Worm (Caenorhabditis elegans) whole organism, L4 larva: ENCODE data around the gene atad-3.

Experiments
- F10B5.3 ChIP-seq: sonication (generic microtip); optimal IDR thresholded peaks from 2 replicates; lab custom pipeline; 2016; ENCODE audit warnings: mild to moderate bottlenecking, missing genetic modification characterization, missing compliant biosample characterization
- F37D6.2 ChIP-seq: sonication (generic microtip); optimal IDR thresholded peaks from 2 replicates; lab custom pipeline; 2016; ENCODE audit warnings: mild to moderate bottlenecking, missing genetic modification characterization, missing compliant biosample characterization
- F44E2.7 ChIP-seq: fragments of 200-800 bp; sonication (Bioruptor generic); IDR thresholded peaks from 2 replicates; pipeline ENCODE4 v2.1.2; 2022; ENCODE audit warnings: missing genetic modification characterization, missing compliant biosample characterization
- F49E8.2 ChIP-seq: sonication (generic microtip); optimal IDR thresholded peaks from 2 replicates; lab custom pipeline; 2016; ENCODE audit warnings: missing compliant biosample characterization, mild to moderate bottlenecking, missing genetic modification characterization, borderline replicate concordance
- T20F7.1 ChIP-seq: fragments of 200-800 bp; sonication (Bioruptor generic); optimal IDR thresholded peaks from 2 replicates; lab custom pipeline; 2018; ENCODE audit warnings: mild to moderate bottlenecking, missing genetic modification characterization, missing compliant biosample characterization
- Y105C5A.15 ChIP-seq: fragments of 200-800 bp; sonication (Bioruptor generic); IDR thresholded peaks from 2 replicates; pipeline ENCODE4 v1.3.6; 2022; ENCODE audit warnings: missing genetic modification characterization, missing compliant biosample characterization
- Y48G9A.11 ChIP-seq: fragments of 200-800 bp; sonication (Bioruptor generic); IDR thresholded peaks from 2 replicates; pipeline ENCODE4 v1.3.6; 2022; ENCODE audit warnings: missing genetic modification reagents, missing genetic modification characterization, missing compliant biosample characterization
- Y75B8A.6 ChIP-seq: fragments of 200-800 bp; sonication (Bioruptor generic); IDR thresholded peaks from 2 replicates; pipeline ENCODE4 v1.3.6; 2022; ENCODE audit warnings: missing genetic modification reagents, missing genetic modification characterization, missing compliant biosample characterization
- ZK337.2 ChIP-seq: fragments of 200-800 bp; sonication (Bioruptor generic); IDR thresholded peaks from 2 replicates; pipeline ENCODE4 v1.3.6; 2022; ENCODE audit warnings: missing genetic modification reagents, missing genetic modification characterization, missing compliant biosample characterization
- aha-1 ChIP-seq: fragments of 150-350 bp; peaks from one replicate; lab custom pipeline; 2014; ENCODE audit warnings: missing biosample characterization, missing genetic modification characterization
- aly-2 ChIP-seq: sonication (generic microtip); optimal IDR thresholded peaks from 2 replicates; lab custom pipeline; 2018; ENCODE audit warnings: missing biosample characterization, missing genetic modification characterization
- attf-4 ChIP-seq: sonication (generic microtip); optimal IDR thresholded peaks from 3 replicates; lab custom pipeline; 2017; ENCODE audit warnings: missing biosample characterization, missing genetic modification characterization
- ceh-44 ChIP-seq: fragments of 200-800 bp; sonication (Bioruptor generic); IDR thresholded peaks from 2 replicates; pipeline ENCODE4 v1.3.6; 2022; ENCODE audit warnings: missing genetic modification reagents, missing genetic modification characterization, missing compliant biosample characterization
- ceh-82 ChIP-seq: sonication (generic microtip); optimal IDR thresholded peaks from 2 replicates; lab custom pipeline; 2017; ENCODE audit warnings: missing biosample characterization, missing genetic modification characterization
- ces-1 ChIP-seq: fragments of 150-350 bp; sonication (generic microtip); optimal IDR thresholded peaks from 4 replicates; lab custom pipeline; 2014; ENCODE audit warnings: missing biosample characterization, missing genetic modification reagents, missing genetic modification characterization
- ctbp-1 ChIP-seq: fragments of 200-800 bp; sonication (Bioruptor generic); IDR thresholded peaks from 2 replicates; pipeline ENCODE4 v1.3.6; 2022; ENCODE audit warnings: missing genetic modification reagents, missing genetic modification characterization, missing compliant biosample characterization
- daf-16 ChIP-seq, 3 experiments: sonication (generic microtip); optimal IDR thresholded peaks; 2 replicates each; lab custom pipeline; 2016 to 2017; ENCODE audit warnings: missing genetic modification characterization in 3 of 3, missing genetic modification reagents in 3 of 3, mild to moderate bottlenecking in 2 of 3, missing compliant biosample characterization in 2 of 3, missing biosample characterization in 1 of 3, moderate library complexity in 1 of 3
- daf-19 ChIP-seq: fragments of 200-800 bp; sonication (Bioruptor generic); conservative IDR thresholded peaks from 2 replicates; pipeline ENCODE4 v1.3.6; 2022; ENCODE audit warnings: missing genetic modification characterization, missing compliant biosample characterization
- dmd-9 ChIP-seq: fragments of 200-800 bp; sonication (Bioruptor generic); IDR thresholded peaks from 2 replicates; pipeline ENCODE4 v1.3.6; 2022; ENCODE audit warnings: missing genetic modification reagents, missing genetic modification characterization, missing compliant biosample characterization
- dpl-1 ChIP-seq: fragments of 150-350 bp; optimal IDR thresholded peaks from 2 replicates; lab custom pipeline; 2014; ENCODE audit warnings: missing biosample characterization, missing genetic modification reagents, missing genetic modification characterization
- duxl-1 ChIP-seq: sonication (generic microtip); optimal IDR thresholded peaks from 2 replicates; lab custom pipeline; 2016; ENCODE audit warnings: mild to moderate bottlenecking, missing genetic modification characterization, moderate library complexity, missing compliant biosample characterization; ENCODE audit not compliant: poor library complexity
- fos-1 ChIP-seq: fragments of 150-350 bp; optimal IDR thresholded peaks from 2 replicates; lab custom pipeline; 2014; ENCODE audit warnings: missing biosample characterization, missing genetic modification characterization
- hif-1 ChIP-seq, 2 experiments: sonication (generic microtip); optimal IDR thresholded peaks; 2 replicates each; lab custom pipeline; 2016 to 2017; ENCODE audit warnings: missing compliant biosample characterization in 2 of 2, missing genetic modification characterization in 2 of 2, missing genetic modification reagents in 2 of 2, missing genotype in 2 of 2, mild to moderate bottlenecking in 1 of 2
- hlh-11 ChIP-seq: fragments of 200-800 bp; sonication (Bioruptor generic); optimal IDR thresholded peaks from 2 replicates; lab custom pipeline; 2018; ENCODE audit warnings: mild to moderate bottlenecking, missing genetic modification characterization, missing compliant biosample characterization
- hmg-1.1 ChIP-seq: fragments of 200-800 bp; sonication (Bioruptor generic); IDR thresholded peaks from 2 replicates; pipeline ENCODE4 v1.3.6; 2022; ENCODE audit warnings: missing genetic modification reagents, missing genetic modification characterization, missing compliant biosample characterization
- jun-1 ChIP-seq: fragments of 150-350 bp; optimal IDR thresholded peaks from 2 replicates; lab custom pipeline; 2014; ENCODE audit warnings: missing biosample characterization, missing genetic modification reagents, missing genetic modification characterization
- lin-13 ChIP-seq: fragments of 150-350 bp; optimal IDR thresholded peaks from 2 replicates; lab custom pipeline; 2014; ENCODE audit warnings: missing biosample characterization, missing genetic modification reagents, missing genetic modification characterization
- lin-15B ChIP-seq: fragments of 150-350 bp; sonication (generic microtip); optimal IDR thresholded peaks from 3 replicates; lab custom pipeline; 2014; ENCODE audit warnings: missing biosample characterization, missing genetic modification characterization
- lin-38 ChIP-seq: fragments of 200-800 bp; sonication (Bioruptor generic); IDR thresholded peaks from 2 replicates; pipeline ENCODE4 v1.3.6; 2022; ENCODE audit warnings: missing genetic modification reagents, missing genetic modification characterization, missing compliant biosample characterization
- lir-3 ChIP-seq: sonication (generic microtip); optimal IDR thresholded peaks from 2 replicates; lab custom pipeline; 2016; ENCODE audit warnings: mild to moderate bottlenecking, missing genetic modification characterization, missing compliant biosample characterization
- madf-9 ChIP-seq: fragments of 200-800 bp; sonication (Bioruptor generic); conservative IDR thresholded peaks from 2 replicates; pipeline ENCODE4 v1.3.6; 2022; ENCODE audit warnings: missing genetic modification reagents, missing genetic modification characterization, missing compliant biosample characterization
- mdl-1 ChIP-seq, 2 experiments: fragments of 150-350 bp in 1 of 2; sonication (generic microtip) in 1 of 2; optimal IDR thresholded peaks; 2 replicates each; lab custom pipeline; 2014 to 2017; ENCODE audit warnings: missing biosample characterization in 2 of 2, missing genetic modification characterization in 2 of 2
- mep-1 ChIP-seq: fragments of 150-350 bp; sonication (generic microtip); optimal IDR thresholded peaks from 3 replicates; lab custom pipeline; 2014; ENCODE audit warnings: missing biosample characterization, missing genetic modification characterization
- mes-2 ChIP-seq: sonication (generic microtip); optimal IDR thresholded peaks from 2 replicates; lab custom pipeline; 2016; ENCODE audit warnings: missing genotype, mild to moderate bottlenecking, missing genetic modification characterization, missing compliant biosample characterization; ENCODE audit not compliant: poor library complexity, severe bottlenecking
- nhr-111 ChIP-seq: fragments of 200-800 bp; sonication (Bioruptor generic); optimal IDR thresholded peaks from 2 replicates; lab custom pipeline; 2018; ENCODE audit warnings: mild to moderate bottlenecking, missing genetic modification characterization, missing compliant biosample characterization
- nhr-237 ChIP-seq: sonication (generic microtip); optimal IDR thresholded peaks from 2 replicates; lab custom pipeline; 2017; ENCODE audit warnings: missing biosample characterization, missing genetic modification characterization
- nhr-41 ChIP-seq: fragments of 200-800 bp; sonication (Bioruptor generic); IDR thresholded peaks from 2 replicates; pipeline ENCODE4 v1.3.6; 2022; ENCODE audit warnings: missing genetic modification reagents, missing genetic modification characterization, missing compliant biosample characterization
- nhr-48 ChIP-seq: sonication (generic microtip); optimal IDR thresholded peaks from 2 replicates; lab custom pipeline; 2016; ENCODE audit warnings: mild to moderate bottlenecking, missing genetic modification characterization, missing compliant biosample characterization
- nhr-6 ChIP-seq: fragments of 150-350 bp; optimal IDR thresholded peaks from 2 replicates; lab custom pipeline; 2014; ENCODE audit warnings: missing biosample characterization, missing genetic modification characterization
- nhr-76 ChIP-seq: fragments of 150-350 bp; optimal IDR thresholded peaks from 2 replicates; lab custom pipeline; 2014; ENCODE audit warnings: missing biosample characterization, missing genetic modification characterization
- skn-1 ChIP-seq: fragments of 150-350 bp; optimal IDR thresholded peaks from 2 replicates; lab custom pipeline; 2014; ENCODE audit warnings: missing biosample characterization, missing genetic modification characterization
- snpc-1.2 ChIP-seq: fragments of 200-800 bp; sonication (Bioruptor generic); IDR thresholded peaks from 2 replicates; pipeline ENCODE4 v1.3.6; 2022; ENCODE audit warnings: missing genetic modification reagents, missing genetic modification characterization, missing compliant biosample characterization
- tag-97 ChIP-seq: fragments of 200-800 bp; sonication (Bioruptor generic); IDR thresholded peaks from 2 replicates; pipeline ENCODE4 v1.3.6; 2022; ENCODE audit warnings: missing genetic modification characterization, missing compliant biosample characterization
- unc-130 ChIP-seq: sonication (generic microtip); optimal IDR thresholded peaks from 2 replicates; lab custom pipeline; 2016; ENCODE audit warnings: missing genetic modification reagents, missing genetic modification characterization, missing compliant biosample characterization
- vab-7 ChIP-seq: fragments of 200-800 bp; sonication (Bioruptor generic); IDR thresholded peaks from 2 replicates; pipeline ENCODE4 v1.3.6; 2022; ENCODE audit warnings: missing genetic modification reagents, missing genetic modification characterization, missing compliant biosample characterization
- zag-1 ChIP-seq: fragments of 150-350 bp; optimal IDR thresholded peaks from 2 replicates; lab custom pipeline; 2014; ENCODE audit warnings: missing biosample characterization, missing genetic modification characterization
- zfp-2 ChIP-seq: sonication (generic microtip); optimal IDR thresholded peaks from 2 replicates; lab custom pipeline; 2016; ENCODE audit warnings: mild to moderate bottlenecking, missing genetic modification characterization, missing compliant biosample characterization
- zfp-3 ChIP-seq: fragments of 200-800 bp; sonication (Bioruptor generic); conservative IDR thresholded peaks from 2 replicates; pipeline ENCODE4 v1.3.6; 2022; ENCODE audit warnings: missing genetic modification reagents, missing genetic modification characterization, missing compliant biosample characterization
- ztf-11 ChIP-seq: fragments of 150-350 bp; optimal IDR thresholded peaks from 2 replicates; lab custom pipeline; 2014; ENCODE audit warnings: missing biosample characterization, missing genetic modification characterization
- ztf-7 ChIP-seq: fragments of 150-350 bp; optimal IDR thresholded peaks from 2 replicates; lab custom pipeline; 2014; ENCODE audit warnings: missing biosample characterization, missing genetic modification characterization

atad-3 gene

ce11 chrII:10248355-10249041, at the start of gene atad-3:
atad-3 (plus strand) TSS chrII:10248991.
- TF ChIP-seq nhr-111 (GFP tag; lab: Kevin White, UChicago): no peak
- peak; percentile 12 for TF ChIP-seq nhr-6 (tag; lab: Kevin White, UChicago)
- no peak for TF ChIP-seq skn-1 (tag; lab: Kevin White, UChicago)
- peak; percentile 85 for TF ChIP-seq snpc-1.2 (GFP tag; lab: Robert Waterston, UW)
- TF ChIP-seq daf-16 (GFP tag; optimal IDR thresholded peaks at IDR 0.05; lab: Kevin White, UChicago): peak in 1 of 2 experiments; percentile 37
- peak; percentile 24 for TF ChIP-seq daf-16 (tag; optimal IDR thresholded peaks at IDR 0.05; lab: Kevin White, UChicago)
- peak; percentile 67 for TF ChIP-seq duxl-1 (tag; lab: Kevin White, UChicago)
- TF ChIP-seq Y105C5A.15: peak; percentile 59; the same call in 1 of the 2 replicates
- no peak for TF ChIP-seq fos-1 (tag; lab: Kevin White, UChicago)
- TF ChIP-seq mep-1: peak; percentile 92
- peak; percentile 98 for TF ChIP-seq mes-2
- TF ChIP-seq nhr-237: no peak
- 0 out of 2 replicates have a peak, but pooled peaks have one; percentile 69 for TF ChIP-seq nhr-41 (GFP tag; lab: Robert Waterston, UW)
- TF ChIP-seq lin-15B (tag; lab: Kevin White, UChicago): peak; percentile 33
- no peak for TF ChIP-seq F10B5.3 (tag; lab: Kevin White, UChicago)
- TF ChIP-seq dpl-1 (GFP tag; lab: Kevin White, UChicago): peak; percentile 76
- peak; percentile 81; the same call in 1 of the 2 replicates for TF ChIP-seq daf-19 (GFP tag; lab: Robert Waterston, UW)
- TF ChIP-seq F49E8.2 (tag; lab: Kevin White, UChicago): peak; percentile 7
- no peak for TF ChIP-seq ztf-7 (tag; lab: Kevin White, UChicago)
- TF ChIP-seq zag-1 (tag; lab: Kevin White, UChicago): no peak
- peak; percentile 90 for TF ChIP-seq aha-1 (tag; lab: Kevin White, UChicago)
- peak; percentile 97 for TF ChIP-seq dmd-9
- TF ChIP-seq ces-1: no peak
- no peak for TF ChIP-seq attf-4 (tag; lab: Kevin White, UChicago)
- TF ChIP-seq madf-9: peak; percentile 93
- TF ChIP-seq ZK337.2 (GFP tag; lab: Robert Waterston, UW): peak; percentile 98
- TF ChIP-seq T20F7.1 (GFP tag; lab: Kevin White, UChicago): no peak
- TF ChIP-seq lir-3 (tag; lab: Kevin White, UChicago): peak; percentile 26
- peak; percentile 71 for TF ChIP-seq lin-13
- TF ChIP-seq hlh-11 (tag; lab: Kevin White, UChicago): peak; percentile 79
- peak; percentile 98 for TF ChIP-seq hmg-1.1
- no peak for TF ChIP-seq ztf-11
- peak; percentile 46 for TF ChIP-seq nhr-48
- 0 out of 2 replicates have a peak, but pooled peaks have one; percentile 66 for TF ChIP-seq tag-97 (GFP tag; lab: Robert Waterston, UW)
- peak; percentile 94 for TF ChIP-seq ctbp-1 (GFP tag; lab: Robert Waterston, UW)
- TF ChIP-seq unc-130 (GFP tag; lab: Kevin White, UChicago): peak; percentile 77
- TF ChIP-seq nhr-76 (tag; lab: Kevin White, UChicago): no peak
- peak; percentile 99 for TF ChIP-seq vab-7 (GFP tag; lab: Robert Waterston, UW)
- TF ChIP-seq zfp-2: peak; percentile 41
- TF ChIP-seq F37D6.2 (tag; lab: Kevin White, UChicago): peak; percentile 81
- peak in 1 of 2 experiments; percentile 48 for TF ChIP-seq mdl-1 (tag; optimal IDR thresholded peaks at IDR 0.05; lab: Kevin White, UChicago)
- peak; percentile 88 for TF ChIP-seq Y48G9A.11 (GFP tag; lab: Robert Waterston, UW)
- TF ChIP-seq zfp-3: peak; percentile 92
- no peak for TF ChIP-seq aly-2 (tag; lab: Kevin White, UChicago)
- peak; percentile 96 for TF ChIP-seq Y75B8A.6 (GFP tag; lab: Robert Waterston, UW)
- TF ChIP-seq lin-38 (GFP tag; lab: Robert Waterston, UW): peak; percentile 95
- peak in 1 of 2 experiments; percentile 92 for TF ChIP-seq hif-1 (tag; optimal IDR thresholded peaks at IDR 0.05; lab: Kevin White, UChicago)
- TF ChIP-seq ceh-44 (GFP tag; lab: Robert Waterston, UW): peak; percentile 98
- 0 out of 2 replicates have a peak, but pooled peaks have one; percentile 39 for TF ChIP-seq F44E2.7 (GFP tag; lab: Robert Waterston, UW)
- peak; percentile 46 for TF ChIP-seq jun-1 (tag; lab: Kevin White, UChicago)
- TF ChIP-seq ceh-82: no peak
